Worm (Caenorhabditis elegans): ENCODE measurements around the gene srbc-3.

DNA sequence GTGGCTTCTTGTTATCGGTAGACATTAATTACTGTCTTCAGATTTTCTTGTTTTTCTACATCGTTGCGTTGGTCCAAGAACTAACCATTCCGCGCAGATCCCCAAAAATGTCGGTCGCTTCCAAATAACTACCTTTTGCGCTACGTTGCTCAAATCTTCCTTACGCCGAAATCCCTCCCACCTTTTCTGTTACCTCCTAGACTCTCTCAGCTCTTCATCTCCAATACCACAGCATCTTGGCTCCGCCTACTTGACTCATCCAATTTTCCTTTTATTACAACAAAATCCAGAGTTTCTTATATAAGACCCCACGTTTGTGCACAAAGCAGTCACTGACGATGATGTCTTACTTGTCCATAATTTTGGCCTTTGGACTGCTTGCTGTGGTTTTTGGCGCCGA, 44.7 kb downstream of the srbc-3 start, which contains the start of gene C17B7.12:
- no peak for TF ChIP-seq ama-1 (optimal IDR thresholded peaks at IDR 0.05)
- TF ChIP-seq elt-2 (tag; optimal IDR thresholded peaks at IDR 0.05), result no peak
- no peak for TF ChIP-seq nhr-25 (tag; optimal IDR thresholded peaks at IDR 0.05)
- no peak for TF ChIP-seq nhr-76 (tag; optimal IDR thresholded peaks at IDR 0.05)

All from whole organism, L3 larva.